Fruit fly (Drosophila melanogaster) whole organism, embryonic: ENCODE data around the gene CG33108.

Experiments used
- Aef1 ChIP-seq: fragments of 200-800 bp; sonication (Bioruptor generic); IDR thresholded peaks from 3 replicates; pipeline ENCODE4 v1.3.6; 2022; ENCODE audit warnings: missing biosample characterization, missing genetic modification characterization
- Bteb2 ChIP-seq: fragments of 200-800 bp; sonication (Bioruptor generic); optimal IDR thresholded peaks from 2 replicates; lab custom pipeline; 2016; ENCODE audit warnings: missing biosample characterization, missing genetic modification characterization
- CG10959 ChIP-seq: fragments of 200-800 bp; sonication (Bioruptor generic); IDR thresholded peaks from 2 replicates; pipeline ENCODE4 v1.3.6; 2022; ENCODE audit warnings: missing biosample characterization, missing genetic modification characterization
- CG14965 ChIP-seq: fragments of 200-800 bp; sonication (Bioruptor generic); optimal IDR thresholded peaks from 2 replicates; lab custom pipeline; 2016; ENCODE audit warnings: missing biosample characterization, missing genetic modification characterization, borderline replicate concordance
- CG15011 ChIP-seq: fragments of 200-800 bp; sonication (Bioruptor generic); optimal IDR thresholded peaks from 3 replicates; lab custom pipeline; 2018; ENCODE audit warnings: missing biosample characterization, mild to moderate bottlenecking, missing genetic modification characterization
- CG15073 ChIP-seq: fragments of 200-800 bp; sonication (Bioruptor generic); optimal IDR thresholded peaks from 2 replicates; lab custom pipeline; 2016; ENCODE audit warnings: missing biosample characterization, missing genetic modification characterization
- CG15601 ChIP-seq: fragments of 200-800 bp; sonication (Bioruptor generic); optimal IDR thresholded peaks from 3 replicates; lab custom pipeline; 2019; ENCODE audit warnings: missing biosample characterization, mild to moderate bottlenecking, missing genetic modification characterization, moderate library complexity
- CG17186 ChIP-seq: fragments of 200-800 bp; sonication (Bioruptor generic); optimal IDR thresholded peaks from 3 replicates; lab custom pipeline; 2017; ENCODE audit warnings: missing biosample characterization, missing genetic modification reagents, missing genetic modification characterization
- CG17568 ChIP-seq: fragments of 200-800 bp; sonication (Bioruptor generic); optimal IDR thresholded peaks from 2 replicates; lab custom pipeline; 2018; ENCODE audit warnings: missing biosample characterization, mild to moderate bottlenecking, missing genetic modification characterization, moderate library complexity
- CG1792 ChIP-seq: fragments of 200-800 bp; sonication (Bioruptor generic); optimal IDR thresholded peaks from 2 replicates; lab custom pipeline; 2016; ENCODE audit warnings: missing biosample characterization, missing genetic modification characterization
- CG18619 ChIP-seq: fragments of 200-800 bp; sonication (Bioruptor generic); optimal IDR thresholded peaks from 3 replicates; lab custom pipeline; 2017; ENCODE audit warnings: missing biosample characterization, mild to moderate bottlenecking, missing genetic modification characterization
- CG18764 ChIP-seq: fragments of 200-800 bp; sonication (Bioruptor generic); optimal IDR thresholded peaks from 3 replicates; lab custom pipeline; 2016; ENCODE audit warnings: missing biosample characterization, missing genetic modification characterization
- CG2120 ChIP-seq: fragments of 200-800 bp; sonication (Bioruptor generic); optimal IDR thresholded peaks from 3 replicates; lab custom pipeline; 2016; ENCODE audit warnings: missing biosample characterization, missing genetic modification characterization
- CG2202 ChIP-seq: fragments of 200-800 bp; sonication (Bioruptor generic); optimal IDR thresholded peaks from 2 replicates; lab custom pipeline; 2018; ENCODE audit warnings: missing biosample characterization, mild to moderate bottlenecking, missing genetic modification characterization
- CG30431 ChIP-seq: fragments of 200-800 bp; sonication (Bioruptor generic); optimal IDR thresholded peaks from 2 replicates; lab custom pipeline; 2017; ENCODE audit warnings: missing biosample characterization, missing genetic modification characterization
- CG4424 ChIP-seq: fragments of 200-800 bp; sonication (Bioruptor generic); optimal IDR thresholded peaks from 3 replicates; lab custom pipeline; 2016; ENCODE audit warnings: missing biosample characterization, missing genetic modification characterization
- CG6683 ChIP-seq: fragments of 200-800 bp; sonication (Bioruptor generic); optimal IDR thresholded peaks from 2 replicates; lab custom pipeline; 2017; ENCODE audit warnings: missing biosample characterization, mild to moderate bottlenecking, missing genetic modification characterization, missing genetic modification reagents
- CG6854 ChIP-seq: fragments of 200-800 bp; sonication (Bioruptor generic); optimal IDR thresholded peaks from 3 replicates; lab custom pipeline; 2017; ENCODE audit warnings: missing biosample characterization, mild to moderate bottlenecking, missing genetic modification characterization
- CG7963 ChIP-seq: fragments of 200-800 bp; sonication (Bioruptor generic); IDR thresholded peaks from 3 replicates; pipeline ENCODE4 v1.3.6; 2022; ENCODE audit warnings: missing biosample characterization, missing genetic modification characterization; ENCODE audit not compliant: partially characterized antibody
- CrebB ChIP-seq: fragments of 200-800 bp; sonication (Bioruptor generic); optimal IDR thresholded peaks from 3 replicates; lab custom pipeline; 2018; ENCODE audit warnings: missing biosample characterization, mild to moderate bottlenecking, missing genetic modification characterization
- D19A ChIP-seq: fragments of 200-800 bp; optimal IDR thresholded peaks from 3 replicates; lab custom pipeline; 2019; ENCODE audit warnings: missing biosample characterization, mild to moderate bottlenecking, missing genetic modification characterization, moderate library complexity
- ERR ChIP-seq: fragments of 200-800 bp; sonication (Bioruptor generic); optimal IDR thresholded peaks from 2 replicates; lab custom pipeline; 2016; ENCODE audit warnings: missing biosample characterization, missing genetic modification characterization
- Elba2 ChIP-seq: fragments of 200-800 bp; sonication (Bioruptor generic); optimal IDR thresholded peaks from 3 replicates; lab custom pipeline; 2016; ENCODE audit warnings: missing biosample characterization, missing genetic modification characterization
- MESR4 ChIP-seq: fragments of 200-800 bp; sonication (Bioruptor generic); optimal IDR thresholded peaks from 2 replicates; lab custom pipeline; 2018; ENCODE audit warnings: missing biosample characterization, mild to moderate bottlenecking, missing genetic modification characterization, moderate library complexity
- NFAT ChIP-seq: fragments of 200-800 bp; sonication (Bioruptor generic); IDR thresholded peaks from 2 replicates; pipeline ENCODE4 v1.3.6; 2022; ENCODE audit warnings: missing biosample characterization, missing genetic modification characterization
- Tbp ChIP-seq: fragments of >200 bp; optimal IDR thresholded peaks from 2 replicates; lab custom pipeline; 2018; ENCODE audit warnings: missing biosample characterization, missing genetic modification characterization
- Xbp1 ChIP-seq: fragments of 200-800 bp; sonication (Bioruptor generic); optimal IDR thresholded peaks from 3 replicates; lab custom pipeline; 2016; ENCODE audit warnings: missing biosample characterization, mild to moderate bottlenecking, missing genetic modification characterization
- ase ChIP-seq: fragments of 200-800 bp; sonication (Bioruptor generic); IDR thresholded peaks from 3 replicates; pipeline ENCODE4 v1.3.6; 2022; ENCODE audit warnings: missing biosample characterization, missing genetic modification characterization
- cato ChIP-seq: fragments of 200-800 bp; sonication (Bioruptor generic); optimal IDR thresholded peaks from 2 replicates; lab custom pipeline; 2016; ENCODE audit warnings: missing biosample characterization, missing genetic modification characterization, borderline replicate concordance
- caup ChIP-seq: fragments of 200-800 bp; sonication (Bioruptor generic); optimal IDR thresholded peaks from 3 replicates; lab custom pipeline; 2017; ENCODE audit warnings: missing biosample characterization, mild to moderate bottlenecking, missing genetic modification characterization, moderate library complexity; ENCODE audit not compliant: severe bottlenecking
- crp ChIP-seq, 2 experiments: fragments of 200-800 bp; sonication (Bioruptor generic); optimal IDR thresholded peaks; 2 replicates in 1 of 2; 3 replicates in 1 of 2; lab custom pipeline; 2017; ENCODE audit warnings: missing biosample characterization in 2 of 2, missing genetic modification characterization in 2 of 2, mild to moderate bottlenecking in 1 of 2, moderate library complexity in 1 of 2
- eyg ChIP-seq: fragments of 200-800 bp; sonication (Bioruptor generic); optimal IDR thresholded peaks from 3 replicates; lab custom pipeline; 2016; ENCODE audit warnings: missing biosample characterization, missing genetic modification characterization
- gsb-n ChIP-seq: fragments of 200-800 bp; sonication (Bioruptor generic); optimal IDR thresholded peaks from 3 replicates; lab custom pipeline; 2018; ENCODE audit warnings: missing biosample characterization, mild to moderate bottlenecking, missing genetic modification characterization
- jigr1 ChIP-seq: fragments of 200-800 bp; sonication (Bioruptor generic); IDR thresholded peaks from 3 replicates; pipeline ENCODE4 v1.3.6; 2022; ENCODE audit warnings: missing biosample characterization, missing genetic modification characterization
- kah ChIP-seq: fragments of 200-800 bp; sonication (Bioruptor generic); optimal IDR thresholded peaks from 2 replicates; lab custom pipeline; 2018; ENCODE audit warnings: missing biosample characterization, mild to moderate bottlenecking, missing genetic modification characterization
- lilli ChIP-seq: fragments of 200-800 bp; sonication (Bioruptor generic); optimal IDR thresholded peaks from 3 replicates; lab custom pipeline; 2016; ENCODE audit warnings: missing biosample characterization, missing genetic modification characterization
- lov ChIP-seq, 2 experiments: fragments of 200-800 bp in 1 of 2; fragments of >200 bp in 1 of 2; sonication (Bioruptor generic) in 1 of 2; IDR thresholded peaks in 1 of 2; optimal IDR thresholded peaks in 1 of 2; 2 replicates in 1 of 2; 3 replicates in 1 of 2; pipeline versions ENCODE4 v1.3.6 to Lab custom; 2017 to 2022; ENCODE audit warnings: missing biosample characterization in 1 of 2, missing genetic modification characterization in 1 of 2
- mam ChIP-seq: fragments of 200-800 bp; sonication (Bioruptor generic); optimal IDR thresholded peaks from 3 replicates; lab custom pipeline; 2016; ENCODE audit warnings: missing biosample characterization, missing genetic modification characterization
- p53 ChIP-seq: fragments of 200-800 bp; sonication (Bioruptor generic); optimal IDR thresholded peaks from 2 replicates; lab custom pipeline; 2016; ENCODE audit warnings: missing biosample characterization, missing genetic modification characterization
- pfk ChIP-seq: fragments of 200-800 bp; sonication (Bioruptor generic); optimal IDR thresholded peaks from 2 replicates; lab custom pipeline; 2018; ENCODE audit warnings: missing biosample characterization, mild to moderate bottlenecking, missing genetic modification characterization, moderate library complexity
- ro ChIP-seq: fragments of 200-800 bp; sonication (Bioruptor generic); IDR thresholded peaks from 2 replicates; pipeline ENCODE4 v1.3.6; 2022; ENCODE audit warnings: missing biosample characterization, missing genetic modification characterization
- tin ChIP-seq: fragments of 200-800 bp; sonication (Bioruptor generic); optimal IDR thresholded peaks from 3 replicates; lab custom pipeline; 2016; ENCODE audit warnings: missing biosample characterization, missing genetic modification characterization
- trem ChIP-seq: fragments of 200-800 bp; optimal IDR thresholded peaks from 3 replicates; lab custom pipeline; 2019; ENCODE audit warnings: missing biosample characterization, mild to moderate bottlenecking, missing genetic modification characterization, moderate library complexity
- twi ChIP-seq: fragments of 200-800 bp; optimal IDR thresholded peaks from 2 replicates; lab custom pipeline; 2019; ENCODE audit warnings: missing biosample characterization, mild to moderate bottlenecking, missing genetic modification characterization, moderate library complexity
- tx ChIP-seq: fragments of 200-800 bp; sonication (Bioruptor generic); optimal IDR thresholded peaks from 2 replicates; lab custom pipeline; 2016; ENCODE audit warnings: missing biosample characterization, missing genetic modification characterization
- unc-4 ChIP-seq: fragments of 200-800 bp; sonication (Bioruptor generic); IDR thresholded peaks from 2 replicates; pipeline ENCODE4 v1.3.6; 2022; ENCODE audit warnings: missing biosample characterization, missing genetic modification characterization; ENCODE audit not compliant: partially characterized antibody
- vnd ChIP-seq: fragments of 200-800 bp; sonication (Bioruptor generic); IDR thresholded peaks from 3 replicates; pipeline ENCODE4 v1.3.6; 2022; ENCODE audit warnings: missing biosample characterization, missing genetic modification characterization; ENCODE audit not compliant: partially characterized antibody
- zen2 ChIP-seq: fragments of 200-800 bp; sonication (Bioruptor generic); IDR thresholded peaks from 3 replicates; pipeline ENCODE4 v1.3.6; 2022; ENCODE audit warnings: missing biosample characterization, missing genetic modification characterization; ENCODE audit not compliant: partially characterized antibody

The CG33108 gene

dm6 chr3R:23958091-23958838, 37.2 kb upstream of the CG33108 start, which contains the start of the genes GluProRS and AP-1sigma (continued):
- TF ChIP-seq CG2120, result peak; percentile 94
- peak; percentile 67 for TF ChIP-seq CrebB (tag; lab: Kevin White, UChicago)
- TF ChIP-seq tx (GFP tag; lab: Kevin White, UChicago), result peak; percentile 87
- peak; percentile 67 for TF ChIP-seq CG2202 (tag; lab: Kevin White, UChicago)
- TF ChIP-seq CG15011 (GFP tag; lab: Kevin White, UChicago), result peak; percentile 72
- peak; percentile 88 for TF ChIP-seq cato
- peak; percentile 66 for TF ChIP-seq ERR
- TF ChIP-seq lilli (GFP tag; lab: Kevin White, UChicago), result peak; percentile 95
- peak; percentile 31 for TF ChIP-seq CG1792 (GFP tag; lab: Kevin White, UChicago)
- TF ChIP-seq kah (GFP tag; lab: Kevin White, UChicago), result peak; percentile 48
- peak; percentile 86 for TF ChIP-seq trem (tag; lab: Kevin White, UChicago)
- peak; percentile 0 for TF ChIP-seq CG14965 (GFP tag; lab: Kevin White, UChicago)
- peak; percentile 93 for TF ChIP-seq vnd
- peak; percentile 92 for TF ChIP-seq CG4424 (GFP tag; lab: Kevin White, UChicago)
- peak; percentile 4 to 78 for TF ChIP-seq crp (GFP tag; optimal IDR thresholded peaks at IDR 0.05; lab: Kevin White, UChicago)
- peak; percentile 58 for TF ChIP-seq p53 (GFP tag; lab: Kevin White, UChicago)
- TF ChIP-seq gsb-n (tag; lab: Kevin White, UChicago), result peak; percentile 87
- peak; percentile 95 for TF ChIP-seq NFAT (GFP tag; lab: Robert Waterston, UW)
- peak; percentile 94 for TF ChIP-seq ase (GFP tag; lab: Robert Waterston, UW)
- TF ChIP-seq lov (optimal IDR thresholded peaks at IDR 0.05; lab: Kevin White, UChicago), result no peak
- peak; percentile 86; the same call in 2 of the 3 replicates for TF ChIP-seq lov (GFP tag; IDR thresholded peaks at IDR 0.05; lab: Robert Waterston, UW)
- peak; percentile 58 for TF ChIP-seq CG17186 (GFP tag; lab: Kevin White, UChicago)
- no peak for TF ChIP-seq CG17568
- TF ChIP-seq zen2 (GFP tag; lab: Robert Waterston, UW), result peak; percentile 72; the same call in 1 of the 3 replicates
- TF ChIP-seq CG6683 (GFP tag; lab: Kevin White, UChicago), result peak; percentile 68
- no peak for TF ChIP-seq Tbp (GFP tag; lab: Kevin White, UChicago)
- TF ChIP-seq mam (GFP tag; lab: Kevin White, UChicago), result peak; percentile 90
- peak; percentile 95 for TF ChIP-seq Xbp1 (GFP tag; lab: Kevin White, UChicago)
- peak; percentile 76 for TF ChIP-seq Bteb2
- TF ChIP-seq CG15601, result peak; percentile 74
- peak; percentile 26 for TF ChIP-seq pfk (GFP tag; lab: Kevin White, UChicago)
- TF ChIP-seq jigr1 (GFP tag; lab: Robert Waterston, UW), result peak; percentile 89
- peak; percentile 88 for TF ChIP-seq CG18764 (GFP tag; lab: Kevin White, UChicago)
- TF ChIP-seq CG15073 (GFP tag; lab: Kevin White, UChicago), result peak; percentile 48
- TF ChIP-seq D19A (tag; lab: Kevin White, UChicago), result peak; percentile 73
- TF ChIP-seq tin (GFP tag; lab: Kevin White, UChicago), result peak; percentile 94
- TF ChIP-seq Aef1, result peak; percentile 95
- TF ChIP-seq CG18619, result peak; percentile 83
- no peak for TF ChIP-seq CG6854 (GFP tag; lab: Kevin White, UChicago)
- TF ChIP-seq unc-4 (GFP tag; lab: Robert Waterston, UW), result peak; percentile 90
- TF ChIP-seq caup (GFP tag; lab: Kevin White, UChicago), result peak; percentile 80
- peak; percentile 83 for TF ChIP-seq twi (tag; lab: Kevin White, UChicago)
- peak; percentile 81 for TF ChIP-seq CG7963 (GFP tag; lab: Robert Waterston, UW)
- peak; percentile 73 for TF ChIP-seq Elba2 (GFP tag; lab: Kevin White, UChicago)
- TF ChIP-seq ro (GFP tag; lab: Robert Waterston, UW), result peak; percentile 79
- peak; percentile 94 for TF ChIP-seq MESR4 (GFP tag; lab: Kevin White, UChicago)
- peak; percentile 48 for TF ChIP-seq eyg (GFP tag; lab: Kevin White, UChicago)
- peak; percentile 88 for TF ChIP-seq CG30431 (GFP tag; lab: Kevin White, UChicago)
- TF ChIP-seq CG10959 (GFP tag; lab: Robert Waterston, UW), result peak; percentile 93
